Worm (Caenorhabditis elegans) whole organism, L4/young adult: ENCODE measurements around the gene cutl-1.

Experiments used
- W03F9.2 ChIP-seq: fragments of 150-350 bp; optimal IDR thresholded peaks from 2 replicates; lab custom pipeline; 2014; ENCODE audit warnings: missing biosample characterization, missing genetic modification characterization
- dao-5 ChIP-seq: sonication (generic microtip); optimal IDR thresholded peaks from 2 replicates; lab custom pipeline; 2016; ENCODE audit warnings: missing genotype, missing genetic modification characterization, moderate library complexity, missing compliant biosample characterization
- him-1 ChIP-seq: sonication (generic microtip); optimal IDR thresholded peaks from 2 replicates; lab custom pipeline; 2016; ENCODE audit warnings: missing genotype, missing genetic modification reagents, missing genetic modification characterization, missing compliant biosample characterization

DNA sequence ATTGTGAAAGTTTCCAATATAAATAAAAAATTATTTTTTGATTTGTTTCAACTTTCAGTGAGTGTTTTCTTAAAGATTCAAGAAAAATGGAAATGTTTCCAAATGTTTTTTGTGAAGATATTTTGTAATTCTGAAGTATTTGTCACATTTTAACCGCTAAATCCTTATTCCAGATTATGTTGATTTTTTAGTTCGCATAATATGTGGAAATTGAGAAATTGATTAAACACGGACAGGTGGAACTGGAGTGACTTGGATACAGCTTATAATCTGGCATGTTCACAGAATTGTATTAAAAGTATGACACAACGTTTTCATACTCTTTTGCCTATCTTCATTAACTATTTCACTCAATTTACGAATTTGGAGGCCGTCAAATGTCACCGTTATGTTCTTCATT, 49.5 kb upstream of the cutl-1 start, which contains the start of gene lurp-3:
- TF ChIP-seq dao-5 (tag; lab: Kevin White, UChicago): no peak
- no peak for TF ChIP-seq W03F9.2 (tag; lab: Kevin White, UChicago)
- TF ChIP-seq him-1 (tag; lab: Kevin White, UChicago): no peak
